Worm (Caenorhabditis elegans): ENCODE results near the gene F59A2.5.

F59A2.5 gene

ce11 chrIII:3390144-3390543, 14.5 kb upstream of the F59A2.5 start:
- TF ChIP-seq tbx-2 (tag; optimal IDR thresholded peaks at IDR 0.05) (no peak), mec-3 (tag; optimal IDR thresholded peaks at IDR 0.05; ENCODE audit: borderline replicate concordance) (no peak), C08G9.2 (tag; optimal IDR thresholded peaks at IDR 0.05) (no peak), unc-86 (tag; optimal IDR thresholded peaks at IDR 0.05) (no peak), C38D4.7 (GFP tag; optimal IDR thresholded peaks at IDR 0.05) (no peak), ref-2 (tag; optimal IDR thresholded peaks at IDR 0.05) (no peak), ceh-24 (tag; optimal IDR thresholded peaks at IDR 0.05) (no peak), pax-1 (tag; optimal IDR thresholded peaks at IDR 0.05) (no peak), pha-4 (tag; optimal IDR thresholded peaks at IDR 0.05) (no peak), ahr-1 (tag; optimal IDR thresholded peaks at IDR 0.05) (no peak), syd-9 (tag; optimal IDR thresholded peaks at IDR 0.05) (no peak), pros-1 (tag; optimal IDR thresholded peaks at IDR 0.05) (no peak), hlh-8 (tag; optimal IDR thresholded peaks at IDR 0.05) (no peak), elt-4 (tag; optimal IDR thresholded peaks at IDR 0.05) (no peak), ceh-6 (GFP tag; optimal IDR thresholded peaks at IDR 0.05) (no peak)

ce11 chrIII:3393687-3394086, 11.0 kb upstream of the F59A2.5 start, which contains the start of gene mlc-4:
Gene mlc-4 (minus strand): TSS chrIII:3393787.
- TF ChIP-seq pax-1 (tag; optimal IDR thresholded peaks at IDR 0.05) (no peak), lin-11 (tag; optimal IDR thresholded peaks at IDR 0.05) (no peak), ceh-34 (tag; optimal IDR thresholded peaks at IDR 0.05) (no peak), nhr-11 (tag; optimal IDR thresholded peaks at IDR 0.05) (no peak), ceh-18 (tag; optimal IDR thresholded peaks at IDR 0.05) (no peak)

ce11 chrIII:3395112-3395511, 9.6 kb upstream of the F59A2.5 start:
- TF ChIP-seq Y22D7AL.16 (tag; optimal IDR thresholded peaks at IDR 0.05): no peak
- TF ChIP-seq ceh-45 (GFP tag; IDR thresholded peaks at IDR 0.05): no peak
- TF ChIP-seq ceh-48 (tag; optimal IDR thresholded peaks at IDR 0.05): no peak
- TF ChIP-seq K09A11.1 (tag; optimal IDR thresholded peaks at IDR 0.05; ENCODE audit: insufficient read depth): no peak
- TF ChIP-seq sox-4 (tag; optimal IDR thresholded peaks at IDR 0.05): no peak
- no peak for TF ChIP-seq ama-1 (optimal IDR thresholded peaks at IDR 0.05)
- TF ChIP-seq ttx-3 (tag; optimal IDR thresholded peaks at IDR 0.05): no peak
- TF ChIP-seq eyg-1 (tag; optimal IDR thresholded peaks at IDR 0.05): no peak
- no peak for TF ChIP-seq fkh-10 (GFP tag; optimal IDR thresholded peaks at IDR 0.05)
- no peak for TF ChIP-seq ztf-16 (tag; optimal IDR thresholded peaks at IDR 0.05)
- no peak for TF ChIP-seq ceh-30 (tag; optimal IDR thresholded peaks at IDR 0.05)
- TF ChIP-seq C38D4.7 (GFP tag; optimal IDR thresholded peaks at IDR 0.05): no peak
- TF ChIP-seq fax-1 (tag; optimal IDR thresholded peaks at IDR 0.05): no peak
- TF ChIP-seq unc-42 (tag; optimal IDR thresholded peaks at IDR 0.05): no peak
- TF ChIP-seq C08G9.2 (tag; optimal IDR thresholded peaks at IDR 0.05): no peak
- TF ChIP-seq elt-4 (tag; optimal IDR thresholded peaks at IDR 0.05): no peak

ce11 chrIII:3395874-3396467, 8.7 kb upstream of the F59A2.5 start, which contains the start of gene cri-3:
Gene cri-3 (plus strand): TSS chrIII:3396355.
- peak; percentile 10 for TF ChIP-seq unc-42 (tag; optimal IDR thresholded peaks at IDR 0.05)
- TF ChIP-seq ceh-45 (GFP tag; IDR thresholded peaks at IDR 0.05): no peak

- TF ChIP-seq ceh-14 (tag; optimal IDR thresholded peaks at IDR 0.05): no peak
- no peak for TF ChIP-seq C38D4.7 (GFP tag; optimal IDR thresholded peaks at IDR 0.05)
- no peak for TF ChIP-seq lim-6 (tag; optimal IDR thresholded peaks at IDR 0.05)
- no peak for TF ChIP-seq sox-2 (GFP tag; IDR thresholded peaks at IDR 0.05)
- no peak for TF ChIP-seq unc-42 (tag; optimal IDR thresholded peaks at IDR 0.05)
Observed at ce11 chrIII:3397678-3398077, 7.0 kb upstream of the F59A2.5 start, which contains the start of gene clpf-1. Gene clpf-1 (plus strand): TSS chrIII:3397743.
